Worm (Caenorhabditis elegans): ENCODE results near the gene fbxa-224.

fbxa-224 gene

ce11 chrII:7542952-7543351 is 5.0 kb downstream of the fbxa-224 start:
- TF ChIP-seq D1046.2 (GFP tag; IDR thresholded peaks at IDR 0.05), result no peak
- no peak for TF ChIP-seq skn-1 (tag; optimal IDR thresholded peaks at IDR 0.05)
- no peak for TF ChIP-seq mep-1 (tag; optimal IDR thresholded peaks at IDR 0.05)
- no peak for TF ChIP-seq rbr-2 (tag; optimal IDR thresholded peaks at IDR 0.05)
- TF ChIP-seq ctbp-1 (GFP tag; IDR thresholded peaks at IDR 0.05), result no peak
- TF ChIP-seq nhr-42 (GFP tag; IDR thresholded peaks at IDR 0.05), result no peak

- TF ChIP-seq zfp-3 (GFP tag; conservative IDR thresholded peaks at IDR 0.05) (no peak), gei-8 (GFP tag; optimal IDR thresholded peaks at IDR 0.05) (no peak), ceh-82 (tag; optimal IDR thresholded peaks at IDR 0.05) (no peak), lin-29 (GFP tag; IDR thresholded peaks at IDR 0.05) (no peak), egl-27 (tag; optimal IDR thresholded peaks at IDR 0.05) (no peak), daf-16 (GFP tag; optimal IDR thresholded peaks at IDR 0.05) (no peak), daf-16 (tag; optimal IDR thresholded peaks at IDR 0.05) (no peak), cey-2 (tag; optimal IDR thresholded peaks at IDR 0.05; ENCODE audit: borderline replicate concordance, insufficient read depth) (no peak), attf-4 (tag; optimal IDR thresholded peaks at IDR 0.05) (no peak), ceh-20 (GFP tag; IDR thresholded peaks at IDR 0.05) (no peak), Y5F2A.4 (GFP tag; optimal IDR thresholded peaks at IDR 0.05) (no peak), mdt-29 (GFP tag; IDR thresholded peaks at IDR 0.05) (no peak), lin-13 (GFP tag; optimal IDR thresholded peaks at IDR 0.05) (no peak), unc-130 (GFP tag; optimal IDR thresholded peaks at IDR 0.05) (peak; percentile 65), dpl-1 (GFP tag; optimal IDR thresholded peaks at IDR 0.05) (peak; percentile 78), snpc-1.2 (GFP tag; IDR thresholded peaks at IDR 0.05) (no peak), dmd-6 (GFP tag; IDR thresholded peaks at IDR 0.05) (no peak), rbr-2 (tag; optimal IDR thresholded peaks at IDR 0.05) (peak; percentile 8), ZK546.5 (tag; optimal IDR thresholded peaks at IDR 0.05) (no peak), lir-3 (tag; optimal IDR thresholded peaks at IDR 0.05) (no peak), mes-2 (tag; optimal IDR thresholded peaks at IDR 0.05; ENCODE audit: poor library complexity, severe bottlenecking) (peak; percentile 93), lin-38 (GFP tag; IDR thresholded peaks at IDR 0.05) (peak; percentile 66), nhr-6 (tag; optimal IDR thresholded peaks at IDR 0.05) (no peak), pha-4 (GFP tag; IDR thresholded peaks at IDR 0.05) (no peak), pha-4 (tag; optimal IDR thresholded peaks at IDR 0.05) (no peak), hif-1 (tag; optimal IDR thresholded peaks at IDR 0.05) (peak in 1 of 2 experiments; percentile 66), nhr-11 (tag; optimal IDR thresholded peaks at IDR 0.05) (no peak), T20F7.1 (GFP tag; optimal IDR thresholded peaks at IDR 0.05) (peak; percentile 42), ZK337.2 (GFP tag; IDR thresholded peaks at IDR 0.05) (no peak), ceh-62 (tag; optimal IDR thresholded peaks at IDR 0.05) (no peak), dve-1 (tag; optimal IDR thresholded peaks at IDR 0.05; ENCODE audit: insufficient read depth) (peak; percentile 32), mep-1 (tag; optimal IDR thresholded peaks at IDR 0.05) (peak; percentile 43), F10B5.3 (tag; optimal IDR thresholded peaks at IDR 0.05) (no peak), unc-62 (GFP tag; optimal IDR thresholded peaks at IDR 0.05 in 1 of 2) (no peak), unc-62 (tag; optimal IDR thresholded peaks at IDR 0.05) (no peak), lsy-2 (tag; optimal IDR thresholded peaks at IDR 0.05) (peak in 1 of 2 experiments; percentile 95), nhr-76 (tag; optimal IDR thresholded peaks at IDR 0.05) (no peak), ceh-44 (GFP tag; IDR thresholded peaks at IDR 0.05) (no peak), vab-7 (GFP tag; IDR thresholded peaks at IDR 0.05) (no peak), nhr-77 (tag; optimal IDR thresholded peaks at IDR 0.05) (peak; percentile 19), nhr-28 (tag; optimal IDR thresholded peaks at IDR 0.05) (peak; percentile 41), hlh-11 (tag; optimal IDR thresholded peaks at IDR 0.05) (peak; percentile 36), nhr-102 (tag; optimal IDR thresholded peaks at IDR 0.05) (no peak)
Observed at ce11 chrII:7537603-7538230, 10.2 kb downstream of the fbxa-224 start, which contains the start of gene nfi-1. TSS of gene nfi-1 (plus strand) at chrII:7538180.

All from whole organism, L4 larva.